Worm (Caenorhabditis elegans): Measurements from ENCODE around the gene zyg-1.

zyg-1 gene

DNA sequence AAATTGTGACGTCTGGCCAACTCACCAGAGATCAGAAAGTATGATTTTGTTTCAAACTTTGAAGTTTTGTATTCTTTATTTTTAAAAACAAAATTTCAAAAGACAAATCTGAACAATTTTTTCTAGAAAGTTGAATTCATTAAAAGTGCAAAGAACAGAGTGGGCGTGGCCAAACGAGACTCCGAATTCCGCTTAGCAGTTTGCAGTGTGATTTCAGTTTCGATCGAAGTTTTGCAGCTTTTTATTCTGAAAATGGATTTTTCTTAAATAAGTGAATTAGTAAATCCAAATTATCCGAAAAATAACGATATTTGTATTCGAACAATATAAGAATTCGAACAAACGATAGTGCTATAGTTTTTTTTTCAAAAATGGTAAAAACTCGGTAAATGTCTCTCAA lies 16.1 kb upstream of the zyg-1 start:
- TF ChIP-seq flt-1 (GFP tag; IDR thresholded peaks at IDR 0.05) (no peak), ztf-29 (GFP tag; IDR thresholded peaks at IDR 0.05) (no peak), ztf-23 (GFP tag; IDR thresholded peaks at IDR 0.05) (no peak), cog-1 (tag; optimal IDR thresholded peaks at IDR 0.05) (no peak), ref-1 (GFP tag; conservative IDR thresholded peaks at IDR 0.05) (no peak), tab-1 (GFP tag; IDR thresholded peaks at IDR 0.05) (no peak), med-1 (GFP tag; optimal IDR thresholded peaks at IDR 0.05; ENCODE audit: insufficient read depth) (no peak), T22C8.4 (GFP tag; IDR thresholded peaks at IDR 0.05) (no peak), klf-2 (GFP tag; conservative IDR thresholded peaks at IDR 0.05) (no peak)

DNA sequence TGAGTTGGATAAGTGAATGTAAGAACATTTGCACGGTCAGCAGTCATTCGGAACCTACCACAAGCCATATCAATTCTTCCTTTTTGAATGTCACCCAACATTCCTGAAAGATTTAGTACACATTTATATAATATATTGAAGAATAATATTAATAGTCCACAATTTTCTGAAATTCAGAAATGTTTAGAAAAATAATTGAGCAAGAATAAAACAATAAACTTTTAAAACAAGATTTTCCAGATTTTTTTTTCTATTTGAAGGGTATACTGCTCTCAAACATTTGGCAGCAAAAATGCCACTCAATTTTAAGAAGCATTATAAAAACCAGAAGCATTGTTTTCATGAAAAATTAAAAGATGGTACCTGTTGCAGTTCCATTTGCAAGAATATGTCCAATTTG lies 12.7 kb upstream of the zyg-1 start, which contains the start of gene F59E12.8:
Gene F59E12.8, minus strand, starts transcription at position 101 of the 400 bp plus-strand sequence.
- no peak for TF ChIP-seq klf-2 (GFP tag; conservative IDR thresholded peaks at IDR 0.05)
- TF ChIP-seq ztf-29 (GFP tag; IDR thresholded peaks at IDR 0.05), result no peak
- no peak for TF ChIP-seq cog-1 (tag; optimal IDR thresholded peaks at IDR 0.05)
- no peak for TF ChIP-seq T22C8.4 (GFP tag; IDR thresholded peaks at IDR 0.05)
- no peak for TF ChIP-seq tab-1 (GFP tag; IDR thresholded peaks at IDR 0.05)
- TF ChIP-seq ref-1 (GFP tag; conservative IDR thresholded peaks at IDR 0.05), result no peak
- TF ChIP-seq flt-1 (GFP tag; IDR thresholded peaks at IDR 0.05), result no peak
- TF ChIP-seq med-1 (GFP tag; optimal IDR thresholded peaks at IDR 0.05; ENCODE audit: insufficient read depth), result no peak
- TF ChIP-seq ztf-23 (GFP tag; IDR thresholded peaks at IDR 0.05), result no peak

DNA sequence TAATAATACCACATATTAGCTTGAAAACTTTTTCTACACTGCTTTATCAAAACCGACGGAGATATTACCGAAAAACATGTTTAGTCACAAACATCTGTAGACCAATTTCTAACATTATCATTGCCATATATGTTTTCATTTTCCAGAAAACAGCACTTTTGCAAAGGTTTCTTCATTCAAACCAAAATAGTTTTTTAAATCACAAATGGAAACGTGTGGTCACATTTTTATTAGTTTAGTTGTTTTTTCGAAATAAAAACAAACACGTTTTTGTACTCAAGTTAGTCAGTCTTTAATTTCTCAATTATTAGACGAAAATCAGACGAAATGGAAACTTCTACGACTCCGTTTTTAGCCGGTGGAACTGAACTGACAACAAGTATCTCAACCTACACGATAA lies 11.5 kb upstream of the zyg-1 start, which contains the start of gene F59E12.3:
Gene F59E12.3, plus strand, starts transcription at position 301 of the 400 bp plus-strand sequence.
- TF ChIP-seq flt-1 (GFP tag; IDR thresholded peaks at IDR 0.05), result no peak
- no peak for TF ChIP-seq T22C8.4 (GFP tag; IDR thresholded peaks at IDR 0.05)

DNA sequence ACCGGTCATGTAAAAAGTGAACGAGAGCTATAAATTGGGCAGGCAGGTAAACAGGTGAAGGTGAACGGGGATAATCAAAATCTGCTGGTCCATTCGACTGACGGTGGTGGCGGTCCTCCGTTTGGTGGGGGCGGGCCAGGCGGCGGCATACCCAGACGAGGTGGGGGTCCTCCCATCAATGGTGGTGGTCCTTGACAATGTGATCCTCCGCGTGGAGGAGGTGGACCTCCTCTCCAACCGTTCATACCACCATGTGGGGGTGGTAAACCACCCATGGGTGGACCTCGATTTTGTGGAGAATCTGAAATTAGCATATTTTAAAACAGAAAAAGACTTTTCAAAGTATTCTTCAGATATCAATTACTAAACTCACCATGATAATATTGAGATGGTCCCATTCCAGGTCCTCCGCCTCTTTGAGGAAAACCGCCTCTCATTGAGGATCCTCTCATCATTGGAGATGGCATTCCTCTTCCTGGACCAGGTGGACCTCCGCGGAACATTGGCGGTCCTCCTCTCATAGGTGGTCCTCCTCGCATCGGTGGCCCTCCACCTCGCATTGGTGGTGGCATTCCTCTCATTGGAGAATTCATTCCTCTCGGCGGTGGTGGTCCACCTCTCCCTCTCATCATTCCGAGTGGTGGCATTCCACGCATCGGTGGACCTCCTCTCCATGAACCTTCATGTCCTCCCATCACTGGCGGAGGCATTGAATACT lies 9.0 kb upstream of the zyg-1 start:
- TF ChIP-seq T22C8.4 (GFP tag; IDR thresholded peaks at IDR 0.05), result no peak
- TF ChIP-seq klf-2 (GFP tag; conservative IDR thresholded peaks at IDR 0.05), result no peak
- TF ChIP-seq ref-1 (GFP tag; conservative IDR thresholded peaks at IDR 0.05), result no peak
- TF ChIP-seq flt-1 (GFP tag; IDR thresholded peaks at IDR 0.05), result no peak
- TF ChIP-seq cog-1 (tag; optimal IDR thresholded peaks at IDR 0.05), result no peak
- TF ChIP-seq ztf-23 (GFP tag; IDR thresholded peaks at IDR 0.05), result no peak
- TF ChIP-seq ztf-29 (GFP tag; IDR thresholded peaks at IDR 0.05), result no peak
- TF ChIP-seq med-1 (GFP tag; optimal IDR thresholded peaks at IDR 0.05; ENCODE audit: insufficient read depth), result no peak
- no peak for TF ChIP-seq tab-1 (GFP tag; IDR thresholded peaks at IDR 0.05)

DNA sequence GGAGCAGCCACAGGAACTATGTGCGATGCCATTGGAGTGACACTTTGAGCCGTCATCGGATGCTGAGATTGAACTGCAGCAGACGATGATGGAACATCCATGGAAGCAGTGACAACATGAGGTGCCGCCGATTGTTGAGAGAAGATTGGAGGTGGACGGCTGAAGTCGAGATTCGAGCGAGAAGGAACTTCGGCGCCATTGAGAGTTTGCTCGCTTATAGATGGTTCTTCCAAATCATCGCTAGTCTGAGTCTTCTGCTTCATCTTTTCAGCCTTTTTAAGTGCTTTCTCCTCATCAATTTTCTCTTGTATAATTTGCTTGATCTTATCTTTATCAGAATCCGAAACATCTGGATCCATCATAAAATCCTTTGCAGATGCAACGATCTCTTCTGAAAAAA lies 7.4 kb upstream of the zyg-1 start:
- TF ChIP-seq T22C8.4 (GFP tag; IDR thresholded peaks at IDR 0.05) (no peak), flt-1 (GFP tag; IDR thresholded peaks at IDR 0.05) (no peak), ztf-23 (GFP tag; IDR thresholded peaks at IDR 0.05) (no peak), klf-2 (GFP tag; conservative IDR thresholded peaks at IDR 0.05) (no peak), med-1 (GFP tag; optimal IDR thresholded peaks at IDR 0.05; ENCODE audit: insufficient read depth) (no peak)

DNA sequence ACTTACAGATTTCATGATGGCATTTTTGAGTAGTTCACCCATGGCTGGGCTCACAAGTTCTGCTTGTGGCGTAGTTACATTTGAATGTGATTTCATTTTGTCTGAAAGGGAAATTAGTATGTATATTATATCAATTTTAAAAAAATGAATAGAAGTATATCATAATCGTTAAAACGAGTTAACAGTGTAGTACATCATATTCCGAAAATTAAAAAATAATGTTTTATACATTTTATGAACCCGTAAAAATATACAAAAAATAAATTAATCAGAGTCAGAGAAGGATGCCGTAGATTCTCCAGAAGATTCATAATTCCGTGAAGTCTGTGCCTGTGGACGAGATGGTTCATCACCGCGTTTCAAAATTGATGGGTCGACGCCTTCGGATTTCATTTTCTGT lies 2.6 kb upstream of the zyg-1 start, which contains the start of gene F59E12.9:
Gene F59E12.9, minus strand, starts transcription at position 101 of the 400 bp plus-strand sequence.
- TF ChIP-seq tab-1 (GFP tag; IDR thresholded peaks at IDR 0.05), result no peak
- TF ChIP-seq klf-2 (GFP tag; conservative IDR thresholded peaks at IDR 0.05), result no peak
- TF ChIP-seq med-1 (GFP tag; optimal IDR thresholded peaks at IDR 0.05; ENCODE audit: insufficient read depth), result no peak
- TF ChIP-seq flt-1 (GFP tag; IDR thresholded peaks at IDR 0.05), result no peak
- no peak for TF ChIP-seq ztf-29 (GFP tag; IDR thresholded peaks at IDR 0.05)
- TF ChIP-seq cog-1 (tag; optimal IDR thresholded peaks at IDR 0.05), result no peak
- TF ChIP-seq ref-1 (GFP tag; conservative IDR thresholded peaks at IDR 0.05), result no peak
- TF ChIP-seq ztf-23 (GFP tag; IDR thresholded peaks at IDR 0.05), result no peak

DNA sequence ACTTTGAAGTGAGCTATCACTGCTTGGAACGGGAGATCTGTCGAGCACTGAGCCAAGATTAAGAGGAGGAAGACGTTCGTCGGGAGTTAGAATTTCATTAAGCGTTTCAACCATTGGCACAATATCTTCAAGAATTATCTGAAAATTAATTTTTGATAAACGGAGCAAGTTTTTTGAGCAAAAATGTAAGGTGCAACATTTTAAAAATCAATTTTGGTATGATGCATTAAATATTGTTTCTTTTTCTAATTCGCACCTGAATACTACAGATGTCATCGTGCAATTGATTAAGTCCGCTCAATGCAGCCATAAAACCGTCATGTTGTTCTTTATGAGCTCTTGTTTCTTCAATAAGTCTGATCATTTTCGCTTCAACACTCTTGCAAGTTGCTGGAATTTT lies 1.3 kb upstream of the zyg-1 start, which contains the start of gene ddl-1:
Gene ddl-1, minus strand, starts transcription at position 101 of the 400 bp plus-strand sequence.
- TF ChIP-seq cog-1 (tag; optimal IDR thresholded peaks at IDR 0.05) (no peak), med-1 (GFP tag; optimal IDR thresholded peaks at IDR 0.05; ENCODE audit: insufficient read depth) (no peak), ref-1 (GFP tag; conservative IDR thresholded peaks at IDR 0.05) (no peak), flt-1 (GFP tag; IDR thresholded peaks at IDR 0.05) (no peak), ztf-23 (GFP tag; IDR thresholded peaks at IDR 0.05) (no peak), T22C8.4 (GFP tag; IDR thresholded peaks at IDR 0.05) (no peak), klf-2 (GFP tag; conservative IDR thresholded peaks at IDR 0.05) (no peak)

DNA sequence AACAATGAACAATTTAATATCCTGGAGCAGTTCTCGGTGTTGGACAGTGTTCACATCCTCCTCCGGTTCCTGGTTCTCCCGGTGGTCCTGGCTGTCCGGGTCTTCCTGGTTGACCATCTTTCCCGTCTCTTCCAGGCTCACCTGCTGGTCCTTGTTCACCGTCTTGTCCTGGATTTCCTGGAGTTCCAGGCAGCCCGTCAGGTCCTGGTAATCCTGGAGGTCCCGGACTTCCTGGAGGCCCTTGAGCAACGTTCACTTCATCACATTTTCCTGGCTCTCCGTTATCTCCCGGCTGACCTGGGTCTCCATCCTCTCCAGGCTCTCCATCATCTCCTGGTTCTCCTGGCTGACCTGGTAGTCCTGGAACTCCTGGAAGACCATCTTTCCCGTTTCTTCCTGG lies 1.9 kb downstream of the zyg-1 start:
- TF ChIP-seq T22C8.4 (GFP tag; IDR thresholded peaks at IDR 0.05), result no peak
- TF ChIP-seq ztf-29 (GFP tag; IDR thresholded peaks at IDR 0.05), result no peak
- no peak for TF ChIP-seq ref-1 (GFP tag; conservative IDR thresholded peaks at IDR 0.05)
- no peak for TF ChIP-seq klf-2 (GFP tag; conservative IDR thresholded peaks at IDR 0.05)
- no peak for TF ChIP-seq ztf-23 (GFP tag; IDR thresholded peaks at IDR 0.05)
- no peak for TF ChIP-seq tab-1 (GFP tag; IDR thresholded peaks at IDR 0.05)
- TF ChIP-seq med-1 (GFP tag; optimal IDR thresholded peaks at IDR 0.05; ENCODE audit: insufficient read depth), result no peak
- no peak for TF ChIP-seq cog-1 (tag; optimal IDR thresholded peaks at IDR 0.05)
- TF ChIP-seq flt-1 (GFP tag; IDR thresholded peaks at IDR 0.05), result no peak

DNA sequence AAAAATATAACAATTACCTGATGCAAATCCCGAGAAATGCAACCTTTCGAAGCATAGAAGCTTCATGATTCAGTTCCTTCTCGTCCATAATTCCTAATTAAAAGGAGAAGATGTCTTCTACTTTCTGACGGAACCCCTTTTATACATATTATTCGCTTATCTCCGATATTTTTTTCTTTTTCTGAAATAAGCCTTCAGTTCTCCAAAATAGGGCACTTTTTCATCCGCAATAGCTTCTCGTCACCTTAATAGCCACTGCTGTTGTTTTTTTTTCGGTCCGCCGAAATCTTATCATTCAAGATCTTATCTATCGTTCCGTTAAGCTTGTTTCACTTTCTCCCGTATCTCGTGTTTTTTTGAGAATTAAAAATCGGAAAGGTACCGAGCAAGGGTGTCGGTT lies 2.8 kb downstream of the zyg-1 start, which contains the start of gene bli-2:
Gene bli-2, minus strand, starts transcription at position 101 of the 400 bp plus-strand sequence.
- TF ChIP-seq klf-2 (GFP tag; conservative IDR thresholded peaks at IDR 0.05), result no peak
- TF ChIP-seq T22C8.4 (GFP tag; IDR thresholded peaks at IDR 0.05), result no peak
- no peak for TF ChIP-seq ztf-29 (GFP tag; IDR thresholded peaks at IDR 0.05)
- TF ChIP-seq ref-1 (GFP tag; conservative IDR thresholded peaks at IDR 0.05), result no peak
- no peak for TF ChIP-seq tab-1 (GFP tag; IDR thresholded peaks at IDR 0.05)
- TF ChIP-seq ztf-23 (GFP tag; IDR thresholded peaks at IDR 0.05), result no peak
- no peak for TF ChIP-seq med-1 (GFP tag; optimal IDR thresholded peaks at IDR 0.05; ENCODE audit: insufficient read depth)
- no peak for TF ChIP-seq flt-1 (GFP tag; IDR thresholded peaks at IDR 0.05)
- TF ChIP-seq cog-1 (tag; optimal IDR thresholded peaks at IDR 0.05), result no peak

DNA sequence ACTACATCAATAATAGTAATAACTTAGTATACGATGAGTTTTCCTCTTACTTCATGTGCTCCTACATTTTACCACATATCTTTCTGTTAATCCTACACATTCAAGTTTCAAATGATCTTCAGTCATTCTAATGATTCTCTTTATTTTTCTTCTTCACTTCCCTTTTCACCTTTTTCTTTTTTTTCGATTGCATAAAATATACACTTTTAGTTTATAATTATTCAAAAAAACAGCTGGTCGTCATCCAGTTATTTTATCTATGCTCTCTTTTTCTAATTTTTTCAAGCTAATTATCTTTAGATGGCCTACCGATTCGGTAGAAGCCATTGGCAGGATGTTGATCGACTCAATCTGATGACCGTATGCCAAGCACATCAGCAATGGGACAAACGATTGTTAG lies 4.7 kb downstream of the zyg-1 start, which contains the start of gene F59E12.1:
Gene F59E12.1, plus strand, starts transcription at position 301 of the 400 bp plus-strand sequence.
- TF ChIP-seq ztf-23 (GFP tag; IDR thresholded peaks at IDR 0.05) (no peak), ztf-29 (GFP tag; IDR thresholded peaks at IDR 0.05) (no peak), klf-2 (GFP tag; conservative IDR thresholded peaks at IDR 0.05) (no peak), tab-1 (GFP tag; IDR thresholded peaks at IDR 0.05) (no peak), cog-1 (tag; optimal IDR thresholded peaks at IDR 0.05) (no peak), flt-1 (GFP tag; IDR thresholded peaks at IDR 0.05) (no peak), ref-1 (GFP tag; conservative IDR thresholded peaks at IDR 0.05) (no peak), med-1 (GFP tag; optimal IDR thresholded peaks at IDR 0.05; ENCODE audit: insufficient read depth) (no peak), T22C8.4 (GFP tag; IDR thresholded peaks at IDR 0.05) (no peak)

Data from whole organism, midembryonic.